Worm (Caenorhabditis elegans) whole organism, L3 larva: Measurements from ENCODE around the gene K07B1.7.
A peak's percentile ranks its signal among the peaks of the same experiment; 100 is the strongest.

ENCODE experiments used
- R02D3.7 ChIP-seq: fragments of 150-350 bp; optimal IDR thresholded peaks from 2 replicates; lab custom pipeline; 2014; ENCODE audit warnings: missing biosample characterization, missing genetic modification characterization
- ZK546.5 ChIP-seq: sonication (generic microtip); optimal IDR thresholded peaks from 2 replicates; lab custom pipeline; 2017; ENCODE audit warnings: missing biosample characterization, missing genetic modification characterization
- aly-2 ChIP-seq: fragments of 150-350 bp; optimal IDR thresholded peaks from 2 replicates; lab custom pipeline; 2014; ENCODE audit warnings: missing biosample characterization, missing genetic modification characterization
- ceh-16 ChIP-seq: sonication (generic microtip); optimal IDR thresholded peaks from 2 replicates; lab custom pipeline; 2017; ENCODE audit warnings: missing biosample characterization, missing genetic modification characterization
- ceh-28 ChIP-seq: fragments of 150-350 bp; optimal IDR thresholded peaks from 2 replicates; lab custom pipeline; 2014; ENCODE audit warnings: missing biosample characterization, missing genetic modification reagents, missing genetic modification characterization
- ceh-82 ChIP-seq: fragments of 150-350 bp; optimal IDR thresholded peaks from 2 replicates; lab custom pipeline; 2014; ENCODE audit warnings: missing biosample characterization, missing genetic modification characterization
- ceh-9 ChIP-seq: sonication (generic microtip); optimal IDR thresholded peaks from 2 replicates; lab custom pipeline; 2018; ENCODE audit warnings: missing biosample characterization, missing genetic modification characterization
- daf-12 ChIP-seq: fragments of 150-350 bp; optimal IDR thresholded peaks from 2 replicates; lab custom pipeline; 2014; ENCODE audit warnings: missing biosample characterization, missing genetic modification reagents, missing genetic modification characterization
- egl-27 ChIP-seq: sonication (generic microtip); optimal IDR thresholded peaks from 4 replicates; lab custom pipeline; 2017; ENCODE audit warnings: missing biosample characterization, missing genetic modification reagents, missing genetic modification characterization
- egl-5 ChIP-seq: fragments of 150-350 bp; optimal IDR thresholded peaks from 2 replicates; lab custom pipeline; 2017; ENCODE audit warnings: missing biosample characterization, missing genetic modification reagents, missing genetic modification characterization, inconsistent platforms
- elt-1 ChIP-seq: fragments of 150-350 bp; optimal IDR thresholded peaks from 2 replicates; lab custom pipeline; 2014; ENCODE audit warnings: missing biosample characterization, missing genetic modification characterization
- elt-2 ChIP-seq: sonication (generic microtip); optimal IDR thresholded peaks from 2 replicates; lab custom pipeline; 2016; ENCODE audit warnings: missing genetic modification reagents, mild to moderate bottlenecking, missing genetic modification characterization, missing compliant biosample characterization
- elt-3 ChIP-seq, 3 experiments: fragments of 150-350 bp in 1 of 3; sonication (generic microtip) in 2 of 3; optimal IDR thresholded peaks; 2 replicates in 2 of 3; 4 replicates in 1 of 3; lab custom pipeline; 2014 to 2017; ENCODE audit warnings: missing biosample characterization in 3 of 3, missing genetic modification characterization in 3 of 3
- eor-1 ChIP-seq, 2 experiments: fragments of 150-350 bp; optimal IDR thresholded peaks; 2 replicates each; lab custom pipeline; 2014 to 2018; ENCODE audit warnings: missing biosample characterization in 2 of 2, missing genetic modification characterization in 2 of 2
- fkh-10 ChIP-seq: sonication (generic microtip); optimal IDR thresholded peaks from 2 replicates; lab custom pipeline; 2017; ENCODE audit warnings: missing biosample characterization, missing genetic modification reagents, missing genetic modification characterization
- fkh-2 ChIP-seq: fragments of 150-350 bp; optimal IDR thresholded peaks from 2 replicates; lab custom pipeline; 2014; ENCODE audit warnings: missing biosample characterization, missing genetic modification reagents, missing genetic modification characterization
- fos-1 ChIP-seq: fragments of 150-350 bp; optimal IDR thresholded peaks from 2 replicates; lab custom pipeline; 2014; ENCODE audit warnings: missing biosample characterization, missing genetic modification characterization
- hmg-11 ChIP-seq: sonication (generic microtip); optimal IDR thresholded peaks from 2 replicates; lab custom pipeline; 2016; ENCODE audit warnings: missing genetic modification characterization, missing compliant biosample characterization
- jun-1 ChIP-seq: fragments of 150-350 bp; optimal IDR thresholded peaks from 2 replicates; lab custom pipeline; 2014; ENCODE audit warnings: missing biosample characterization, missing genetic modification reagents, missing genetic modification characterization
- lin-15B ChIP-seq: fragments of 150-350 bp; optimal IDR thresholded peaks from 2 replicates; lab custom pipeline; 2014; ENCODE audit warnings: missing biosample characterization, missing genetic modification characterization
- lin-39 ChIP-seq: fragments of 150-350 bp; optimal IDR thresholded peaks from 2 replicates; lab custom pipeline; 2018; ENCODE audit warnings: missing biosample characterization, missing genetic modification reagents, missing genetic modification characterization
- lsy-12 ChIP-seq: sonication (generic microtip); optimal IDR thresholded peaks from 2 replicates; lab custom pipeline; 2016; ENCODE audit warnings: mild to moderate bottlenecking, missing genetic modification characterization, missing compliant biosample characterization
- nfya-1 ChIP-seq: sonication (generic microtip); optimal IDR thresholded peaks from 2 replicates; lab custom pipeline; 2017; ENCODE audit warnings: missing genetic modification characterization, mild to moderate bottlenecking, missing compliant biosample characterization, antibody characterized with exemption, moderate library complexity; ENCODE audit not compliant: insufficient read depth
- nhr-11 ChIP-seq: fragments of 150-350 bp; optimal IDR thresholded peaks from 2 replicates; lab custom pipeline; 2014; ENCODE audit warnings: missing biosample characterization, missing genetic modification characterization
- nhr-12 ChIP-seq: fragments of 150-350 bp; optimal IDR thresholded peaks from 2 replicates; lab custom pipeline; 2014; ENCODE audit warnings: missing biosample characterization, missing genetic modification characterization
- nhr-23 ChIP-seq: fragments of 150-350 bp; optimal IDR thresholded peaks from 2 replicates; lab custom pipeline; 2014; ENCODE audit warnings: missing biosample characterization, missing genetic modification reagents, missing genetic modification characterization
- nhr-237 ChIP-seq: fragments of 150-350 bp; optimal IDR thresholded peaks from 2 replicates; lab custom pipeline; 2014; ENCODE audit warnings: missing biosample characterization, missing genetic modification characterization
- nhr-25 ChIP-seq: sonication (generic microtip); optimal IDR thresholded peaks from 2 replicates; lab custom pipeline; 2017; ENCODE audit warnings: missing biosample characterization, missing genetic modification characterization
- nhr-28 ChIP-seq: fragments of 150-350 bp; optimal IDR thresholded peaks from 2 replicates; lab custom pipeline; 2014; ENCODE audit warnings: missing biosample characterization, missing genetic modification characterization
- nhr-43 ChIP-seq: sonication (generic microtip); optimal IDR thresholded peaks from 2 replicates; lab custom pipeline; 2016; ENCODE audit warnings: mild to moderate bottlenecking, missing genetic modification characterization, missing compliant biosample characterization; ENCODE audit not compliant: poor library complexity, severe bottlenecking
- nhr-67 ChIP-seq: fragments of 150-350 bp; optimal IDR thresholded peaks from 2 replicates; lab custom pipeline; 2014; ENCODE audit warnings: missing biosample characterization, missing genetic modification characterization
- nhr-76 ChIP-seq: fragments of 150-350 bp; sonication (generic microtip); optimal IDR thresholded peaks from 5 replicates; lab custom pipeline; 2014; ENCODE audit warnings: missing biosample characterization, missing genetic modification characterization
- nhr-77 ChIP-seq: fragments of 150-350 bp; optimal IDR thresholded peaks from 2 replicates; lab custom pipeline; 2014; ENCODE audit warnings: missing biosample characterization, missing genetic modification characterization
- pha-4 ChIP-seq: fragments of 150-350 bp; optimal IDR thresholded peaks from 2 replicates; lab custom pipeline; 2014; ENCODE audit warnings: missing biosample characterization, missing genetic modification reagents, missing genetic modification characterization
- pqm-1 ChIP-seq: fragments of 150-350 bp; optimal IDR thresholded peaks from 2 replicates; lab custom pipeline; 2017; ENCODE audit warnings: missing biosample characterization, missing genetic modification characterization, inconsistent platforms
- sea-2 ChIP-seq: fragments of 150-350 bp; sonication (generic microtip); optimal IDR thresholded peaks from 4 replicates; lab custom pipeline; 2014; ENCODE audit warnings: missing biosample characterization, missing genetic modification reagents, missing genetic modification characterization
- skn-1 ChIP-seq: fragments of 150-350 bp; optimal IDR thresholded peaks from 2 replicates; lab custom pipeline; 2014; ENCODE audit warnings: missing biosample characterization, missing genetic modification characterization
- tbx-2 ChIP-seq: sonication (generic microtip); optimal IDR thresholded peaks from 2 replicates; lab custom pipeline; 2016; ENCODE audit warnings: mild to moderate bottlenecking, missing genetic modification characterization, missing compliant biosample characterization
- unc-39 ChIP-seq: sonication (generic microtip); optimal IDR thresholded peaks from 4 replicates; lab custom pipeline; 2017; ENCODE audit warnings: missing biosample characterization, missing genetic modification characterization
- unc-62 ChIP-seq: fragments of 150-350 bp; sonication (generic microtip); optimal IDR thresholded peaks from 4 replicates; lab custom pipeline; 2014; ENCODE audit warnings: missing biosample characterization, missing genetic modification reagents, missing genetic modification characterization
- zag-1 ChIP-seq: fragments of 150-350 bp; optimal IDR thresholded peaks from 2 replicates; lab custom pipeline; 2014; ENCODE audit warnings: missing biosample characterization, missing genetic modification characterization
- ztf-4 ChIP-seq: fragments of 150-350 bp; optimal IDR thresholded peaks from 2 replicates; lab custom pipeline; 2014; ENCODE audit warnings: missing biosample characterization, missing genetic modification characterization

The K07B1.7 gene

DNA sequence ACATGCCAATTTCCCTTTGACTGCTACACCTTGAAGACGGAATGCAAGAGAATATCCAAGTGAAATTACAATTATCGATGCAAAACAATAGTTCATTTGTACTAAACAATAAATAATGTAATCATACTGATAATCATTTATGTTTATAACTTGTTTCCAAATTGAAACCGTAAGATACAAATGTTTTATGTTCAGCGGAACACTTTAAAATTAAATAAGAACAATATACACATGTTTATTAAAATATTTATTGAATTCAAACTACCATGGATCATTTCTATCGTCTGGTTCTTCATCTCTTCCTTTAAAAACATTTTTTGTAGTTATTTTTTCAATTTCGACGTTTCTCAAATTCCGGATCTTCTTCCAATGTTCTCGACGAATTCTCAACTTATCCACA lies 8.6 kb upstream of the K07B1.7 start, which contains the start of gene ttr-40:
ttr-40 (minus strand) TSS at position 101 of the 400 bp plus-strand sequence.
- TF ChIP-seq R02D3.7 (tag; lab: Kevin White, UChicago) (no peak), unc-39 (tag; lab: Kevin White, UChicago) (no peak), ceh-9 (tag; lab: Kevin White, UChicago) (no peak), lin-39 (no peak), nhr-23 (no peak), nhr-77 (no peak), lin-15B (tag; lab: Kevin White, UChicago) (no peak), hmg-11 (tag; lab: Kevin White, UChicago) (no peak), elt-2 (no peak), nhr-237 (tag; lab: Kevin White, UChicago) (no peak)

- TF ChIP-seq elt-2 (no peak), nhr-237 (tag; lab: Kevin White, UChicago) (no peak)
- TF ChIP-seq, all 47 proteins: peak for 0
These were observed 6.2 kb upstream of the K07B1.7 start, which contains the start of gene srx-46 for ce11 chrV:9352947-9353346. srx-46 (plus strand) TSS chrV:9353247.

- TF ChIP-seq lin-39 (no peak), egl-5 (no peak), nhr-12 (tag; lab: Kevin White, UChicago) (no peak), aly-2 (tag; lab: Kevin White, UChicago) (no peak), elt-2 (no peak), fos-1 (no peak), nhr-76 (tag; lab: Kevin White, UChicago) (no peak), fkh-10 (GFP tag; lab: Kevin White, UChicago) (no peak), ceh-28 (no peak), nfya-1 (tag; lab: Kevin White, UChicago) (no peak), fkh-2 (tag; lab: Kevin White, UChicago) (no peak), ceh-16 (no peak), ztf-4 (no peak), unc-62 (GFP tag; lab: Kevin White, UChicago) (no peak)
These were observed 2.9 kb upstream of the K07B1.7 start, which contains the start of gene srx-47 for ce11 chrV:9349687-9350086. srx-47 (plus strand) TSS chrV:9349987.

DNA sequence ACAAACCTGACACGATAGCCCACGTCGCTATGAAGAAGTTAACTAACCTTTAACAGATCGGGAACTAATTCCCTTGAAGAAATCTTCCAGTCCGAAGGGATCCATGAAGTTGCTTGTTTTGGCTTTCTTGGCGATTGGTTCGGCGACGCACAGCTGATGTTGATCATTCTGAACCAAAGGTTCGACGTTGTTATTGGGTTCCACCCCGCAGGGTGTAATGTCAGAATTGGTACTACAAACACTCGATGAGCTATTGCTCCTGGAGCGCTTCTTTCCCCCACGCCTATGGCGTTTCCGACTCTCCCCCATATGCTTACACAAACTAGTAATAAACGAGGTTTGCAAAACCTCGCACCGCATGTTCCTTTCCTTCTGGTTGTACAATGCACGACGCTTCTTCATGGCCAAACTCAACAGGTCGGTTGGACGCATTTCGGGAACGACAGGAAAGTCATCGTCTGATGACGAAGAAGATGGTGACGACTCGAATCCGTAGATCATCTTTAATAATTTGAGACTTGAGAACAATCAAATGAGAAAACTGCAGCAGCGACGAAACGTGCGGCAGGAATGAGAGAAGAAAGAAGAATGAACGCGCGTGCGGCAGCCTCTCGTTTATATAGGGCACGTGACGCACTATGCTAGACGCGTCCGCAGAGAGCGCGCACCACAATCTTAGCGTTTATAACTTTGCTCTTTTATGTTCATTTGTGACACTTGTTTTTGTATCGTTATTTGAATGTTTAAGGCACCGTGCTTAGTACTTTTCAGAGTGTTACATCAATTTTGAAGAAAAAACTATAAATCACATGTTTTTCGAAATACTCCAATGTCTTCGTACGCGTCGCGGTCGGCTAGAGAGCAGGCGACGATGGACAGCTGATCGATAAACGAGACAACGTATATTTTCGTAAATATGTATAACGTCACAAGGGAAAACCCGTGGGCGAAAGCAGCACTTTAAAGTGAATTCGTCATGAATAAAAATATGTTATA lies 2.8 kb downstream of the K07B1.7 start, which contains the start of gene tos-1:
tos-1 (minus strand) TSS at position 575 of the 996 bp plus-strand sequence.
- TF ChIP-seq nhr-43 (tag; lab: Kevin White, UChicago) (peak; percentile 93), eor-1 (tag; optimal IDR thresholded peaks at IDR 0.05; lab: Kevin White, UChicago) (peak; percentile 90 to 100), pqm-1 (tag; lab: Kevin White, UChicago) (peak; percentile 76), zag-1 (tag; lab: Kevin White, UChicago) (peak; percentile 64), ZK546.5 (tag; lab: Kevin White, UChicago) (peak; percentile 47), ztf-4 (peak; percentile 86), nhr-28 (tag; lab: Kevin White, UChicago) (peak; percentile 73), nhr-11 (peak; percentile 97), ceh-82 (tag; lab: Kevin White, UChicago) (peak; percentile 91), tbx-2 (peak; percentile 94), daf-12 (tag; lab: Kevin White, UChicago) (peak; percentile 60), unc-39 (tag; lab: Kevin White, UChicago) (no peak), egl-5 (peak; percentile 96), fkh-2 (tag; lab: Kevin White, UChicago) (no peak), ceh-16 (no peak), hmg-11 (tag; lab: Kevin White, UChicago) (peak; percentile 75), nhr-77 (peak; percentile 62), unc-62 (GFP tag; lab: Kevin White, UChicago) (peak; percentile 73), sea-2 (GFP tag; lab: Kevin White, UChicago) (peak; percentile 90), nhr-67 (tag; lab: Kevin White, UChicago) (no peak), lin-15B (tag; lab: Kevin White, UChicago) (peak; percentile 86), lin-39 (peak; percentile 90), jun-1 (tag; lab: Kevin White, UChicago) (peak; percentile 98), elt-3 (tag; optimal IDR thresholded peaks at IDR 0.05; lab: Kevin White, UChicago) (peak; percentile 22 to 95 (median 91)), nfya-1 (tag; lab: Kevin White, UChicago) (peak; percentile 90), ceh-9 (tag; lab: Kevin White, UChicago) (no peak), nhr-25 (tag; lab: Kevin White, UChicago) (peak; percentile 99), elt-2 (peak; percentile 93), pha-4 (tag; lab: Kevin White, UChicago) (peak; percentile 98), ceh-28 (peak; percentile 95), nhr-12 (tag; lab: Kevin White, UChicago) (no peak), elt-1 (tag; lab: Kevin White, UChicago) (peak; percentile 43), lsy-12 (peak; percentile 99), skn-1 (tag; lab: Kevin White, UChicago) (peak; percentile 93), nhr-76 (tag; lab: Kevin White, UChicago) (peak; percentile 76), egl-27 (peak; percentile 75), fkh-10 (GFP tag; lab: Kevin White, UChicago) (peak; percentile 96)
